Comparison of ENCODE assay signal across 1 fruit fly cellular context in genomic region chr3L:10716342-10716896, dm6.
TF ChIP-seq lines count a peak whose summit lies in the region.

No protein-coding gene starts in this region.

TF ChIP-seq in whole organism, prepupa, 60 proteins besides CTCF, POLR2A, EP300 and RAD21 (continued from another document):
- no peak for TF ChIP-seq pdm3 (GFP tag; optimal IDR thresholded peaks at IDR 0.05; lab: Kevin White, UChicago)
- peak; percentile 42 for TF ChIP-seq CG10631 (GFP tag; optimal IDR thresholded peaks at IDR 0.05; lab: Kevin White, UChicago)
- no peak for TF ChIP-seq Sox15 (GFP tag; optimal IDR thresholded peaks at IDR 0.05; lab: Kevin White, UChicago)
- no peak for TF ChIP-seq CG7368 (GFP tag; optimal IDR thresholded peaks at IDR 0.05; lab: Kevin White, UChicago)
- TF ChIP-seq Hr38 (GFP tag; optimal IDR thresholded peaks at IDR 0.05; lab: Kevin White, UChicago): no peak
- TF ChIP-seq CG4318 (GFP tag; optimal IDR thresholded peaks at IDR 0.05; lab: Kevin White, UChicago): no peak
- TF ChIP-seq Ets21C (GFP tag; optimal IDR thresholded peaks at IDR 0.05; lab: Kevin White, UChicago): no peak
- peak; percentile 87 for TF ChIP-seq Eip78C (GFP tag; lab: Kevin White, UChicago)
- peak; percentile 43 for TF ChIP-seq CG32006 (GFP tag; optimal IDR thresholded peaks at IDR 0.05; lab: Kevin White, UChicago)
- TF ChIP-seq Smox (GFP tag; optimal IDR thresholded peaks at IDR 0.05; lab: Kevin White, UChicago): peak; percentile 26
- TF ChIP-seq OdsH (GFP tag; optimal IDR thresholded peaks at IDR 0.05; lab: Kevin White, UChicago): peak; percentile 28
- no peak for TF ChIP-seq CG8632 (GFP tag; optimal IDR thresholded peaks at IDR 0.05; lab: Kevin White, UChicago)
TF ChIP-seq in whole organism, prepupa: peak in this region for 22.
